Worm (Caenorhabditis elegans): Measurements from ENCODE around the gene W08G11.3.

W08G11.3 gene

DNA sequence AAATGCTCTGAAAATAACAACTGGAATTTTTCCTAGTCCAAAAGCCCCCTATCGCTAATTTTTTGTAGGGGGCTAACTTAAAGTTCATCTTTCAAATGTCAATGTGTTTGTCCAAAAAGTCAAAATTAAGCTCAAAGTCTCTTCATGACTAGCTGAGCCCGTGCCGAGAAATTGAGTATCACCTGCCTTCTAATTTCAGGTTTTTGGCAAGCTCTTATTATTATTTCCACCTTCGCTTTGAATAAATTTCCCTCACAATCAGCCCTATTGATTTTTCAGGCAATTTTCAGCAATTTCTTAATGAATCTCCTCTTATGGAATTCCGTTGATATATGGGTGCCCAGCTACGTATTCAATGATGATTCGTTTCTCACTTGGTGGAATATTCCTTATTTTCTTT, 31.9 kb downstream of the W08G11.3 start, which contains the start of gene sre-36:
Gene sre-36 (plus strand): TSS at position 301 of the 400 bp plus-strand sequence.
- TF ChIP-seq elt-2 (tag; optimal IDR thresholded peaks at IDR 0.05): no peak

ce11 chrV:16401519-16401918, 34.0 kb downstream of the W08G11.3 start, which contains the start of gene F13A7.14:
Gene F13A7.14 (plus strand): TSS chrV:16401891.
- TF ChIP-seq C08G9.2 (tag; optimal IDR thresholded peaks at IDR 0.05) (peak; percentile 96), unc-42 (tag; optimal IDR thresholded peaks at IDR 0.05) (peak; percentile 56), F13H6.1 (tag; optimal IDR thresholded peaks at IDR 0.05) (peak; percentile 57), ceh-6 (GFP tag; optimal IDR thresholded peaks at IDR 0.05) (no peak), ama-1 (optimal IDR thresholded peaks at IDR 0.05) (no peak), rnt-1 (tag; optimal IDR thresholded peaks at IDR 0.05) (peak; percentile 77), nfya-1 (tag; optimal IDR thresholded peaks at IDR 0.05) (peak; percentile 31), hlh-13 (GFP tag; optimal IDR thresholded peaks at IDR 0.05) (no peak), lim-6 (tag; optimal IDR thresholded peaks at IDR 0.05) (peak; percentile 60), sox-2 (GFP tag; IDR thresholded peaks at IDR 0.05) (no peak), ceh-34 (tag; optimal IDR thresholded peaks at IDR 0.05) (peak; percentile 53), fax-1 (tag; optimal IDR thresholded peaks at IDR 0.05) (peak; percentile 51), zip-5 (tag; optimal IDR thresholded peaks at IDR 0.05) (peak; percentile 82), sox-4 (tag; optimal IDR thresholded peaks at IDR 0.05) (no peak), pros-1 (tag; optimal IDR thresholded peaks at IDR 0.05) (no peak), ceh-24 (tag; optimal IDR thresholded peaks at IDR 0.05) (no peak), hlh-8 (tag; optimal IDR thresholded peaks at IDR 0.05) (peak; percentile 64), eyg-1 (tag; optimal IDR thresholded peaks at IDR 0.05) (no peak), tbx-2 (tag; optimal IDR thresholded peaks at IDR 0.05) (peak; percentile 68), ets-4 (tag; optimal IDR thresholded peaks at IDR 0.05) (peak; percentile 92), hlh-6 (tag; optimal IDR thresholded peaks at IDR 0.05) (no peak), ceh-22 (tag; optimal IDR thresholded peaks at IDR 0.05) (no peak), gmeb-2 (tag; optimal IDR thresholded peaks at IDR 0.05) (no peak), ceh-14 (tag; optimal IDR thresholded peaks at IDR 0.05) (peak; percentile 80), pax-1 (tag; optimal IDR thresholded peaks at IDR 0.05) (no peak), ceh-2 (tag; optimal IDR thresholded peaks at IDR 0.05) (peak; percentile 92), che-1 (tag; optimal IDR thresholded peaks at IDR 0.05) (no peak), C38D4.7 (GFP tag; optimal IDR thresholded peaks at IDR 0.05) (no peak), ref-2 (tag; optimal IDR thresholded peaks at IDR 0.05) (peak; percentile 86), nhr-232 (tag; optimal IDR thresholded peaks at IDR 0.05) (no peak), nhr-11 (tag; optimal IDR thresholded peaks at IDR 0.05) (no peak), ceh-31 (tag; optimal IDR thresholded peaks at IDR 0.05) (peak; percentile 93), hlh-30 (tag; optimal IDR thresholded peaks at IDR 0.05; ENCODE audit: insufficient read depth) (no peak), tbx-7 (tag; optimal IDR thresholded peaks at IDR 0.05) (peak; percentile 88), ceh-45 (GFP tag; IDR thresholded peaks at IDR 0.05) (no peak), odd-2 (tag; optimal IDR thresholded peaks at IDR 0.05) (no peak), mec-3 (tag; optimal IDR thresholded peaks at IDR 0.05; ENCODE audit: borderline replicate concordance) (peak; percentile 72)

ce11 chrV:16403974-16404373, 36.5 kb downstream of the W08G11.3 start, which contains the start of gene syp-1:
Gene syp-1 (plus strand): TSS chrV:16404274.
- no peak for TF ChIP-seq zip-5 (tag; optimal IDR thresholded peaks at IDR 0.05)
- no peak for TF ChIP-seq pqm-1 (tag; optimal IDR thresholded peaks at IDR 0.05)
- no peak for TF ChIP-seq ttx-3 (tag; optimal IDR thresholded peaks at IDR 0.05)
- no peak for TF ChIP-seq K09A11.1 (tag; optimal IDR thresholded peaks at IDR 0.05; ENCODE audit: insufficient read depth)
- TF ChIP-seq ets-4 (tag; optimal IDR thresholded peaks at IDR 0.05): no peak
- TF ChIP-seq rnt-1 (tag; optimal IDR thresholded peaks at IDR 0.05): no peak
- TF ChIP-seq nfya-1 (tag; optimal IDR thresholded peaks at IDR 0.05): no peak

All from whole organism, late embryonic.